Worm (Caenorhabditis elegans): ENCODE data around the gene col-115.

col-115 gene

ce11 chrIV:8029413-8029812, 40.9 kb downstream of the col-115 start, which contains the start of gene nhr-31:
Gene nhr-31, minus strand, starts transcription at chrIV:8029513.
- TF ChIP-seq ces-1 (GFP tag; optimal IDR thresholded peaks at IDR 0.05): no peak
- no peak for TF ChIP-seq nhr-76 (tag; optimal IDR thresholded peaks at IDR 0.05)
- TF ChIP-seq nhr-2 (tag; optimal IDR thresholded peaks at IDR 0.05): no peak
- no peak for TF ChIP-seq unc-62 (GFP tag; optimal IDR thresholded peaks at IDR 0.05)
- TF ChIP-seq elt-3 (tag; optimal IDR thresholded peaks at IDR 0.05): no peak
- TF ChIP-seq ceh-83 (GFP tag; optimal IDR thresholded peaks at IDR 0.05): no peak

DNA sequence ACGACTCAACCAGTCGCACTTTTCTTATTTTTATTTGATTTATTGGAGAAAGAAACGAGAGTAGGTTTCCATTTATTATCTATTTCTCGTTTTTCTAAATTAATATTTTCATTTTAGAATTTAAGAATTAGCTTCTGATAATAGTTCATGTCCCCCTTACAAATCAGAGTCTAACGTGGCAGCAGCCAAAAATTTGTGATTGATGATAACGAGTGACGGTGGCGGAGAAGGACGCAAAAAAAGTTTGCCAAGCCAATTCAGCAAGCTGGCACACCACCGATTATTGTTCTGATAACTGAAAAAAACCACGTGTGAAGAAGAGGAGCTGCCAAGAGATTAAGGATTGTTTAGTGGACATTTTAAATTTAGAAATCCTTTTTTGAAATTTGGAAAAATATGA, 41.6 kb downstream of the col-115 start:
- TF ChIP-seq sem-2 (GFP tag; optimal IDR thresholded peaks at IDR 0.05): no peak
- no peak for TF ChIP-seq ceh-43 (GFP tag; optimal IDR thresholded peaks at IDR 0.05)
- TF ChIP-seq hlh-1 (tag; optimal IDR thresholded peaks at IDR 0.05): no peak
- no peak for TF ChIP-seq unc-120 (tag; optimal IDR thresholded peaks at IDR 0.05; ENCODE audit: poor library complexity, severe bottlenecking)
- TF ChIP-seq lin-32 (GFP tag; optimal IDR thresholded peaks at IDR 0.05): no peak
- no peak for TF ChIP-seq unc-39 (tag; optimal IDR thresholded peaks at IDR 0.05)
- no peak for TF ChIP-seq lsy-2 (tag; optimal IDR thresholded peaks at IDR 0.05)
- TF ChIP-seq ceh-39 (tag; optimal IDR thresholded peaks at IDR 0.05): no peak
- no peak for TF ChIP-seq nhr-2 (tag; optimal IDR thresholded peaks at IDR 0.05)
- TF ChIP-seq mls-2 (tag; optimal IDR thresholded peaks at IDR 0.05): no peak
- no peak for TF ChIP-seq nhr-237 (tag; optimal IDR thresholded peaks at IDR 0.05)
- TF ChIP-seq elt-3 (tag; optimal IDR thresholded peaks at IDR 0.05): no peak
- TF ChIP-seq pha-4 (tag; optimal IDR thresholded peaks at IDR 0.05): no peak
- TF ChIP-seq nhr-12 (tag; optimal IDR thresholded peaks at IDR 0.05): no peak
- TF ChIP-seq tbx-8 (GFP tag; optimal IDR thresholded peaks at IDR 0.05): no peak
- TF ChIP-seq elt-1 (tag; optimal IDR thresholded peaks at IDR 0.05; ENCODE audit: borderline replicate concordance, insufficient read depth): no peak
- no peak for TF ChIP-seq flh-1 (GFP tag; optimal IDR thresholded peaks at IDR 0.05)
- no peak for TF ChIP-seq snpc-4 (tag; optimal IDR thresholded peaks at IDR 0.05)

DNA sequence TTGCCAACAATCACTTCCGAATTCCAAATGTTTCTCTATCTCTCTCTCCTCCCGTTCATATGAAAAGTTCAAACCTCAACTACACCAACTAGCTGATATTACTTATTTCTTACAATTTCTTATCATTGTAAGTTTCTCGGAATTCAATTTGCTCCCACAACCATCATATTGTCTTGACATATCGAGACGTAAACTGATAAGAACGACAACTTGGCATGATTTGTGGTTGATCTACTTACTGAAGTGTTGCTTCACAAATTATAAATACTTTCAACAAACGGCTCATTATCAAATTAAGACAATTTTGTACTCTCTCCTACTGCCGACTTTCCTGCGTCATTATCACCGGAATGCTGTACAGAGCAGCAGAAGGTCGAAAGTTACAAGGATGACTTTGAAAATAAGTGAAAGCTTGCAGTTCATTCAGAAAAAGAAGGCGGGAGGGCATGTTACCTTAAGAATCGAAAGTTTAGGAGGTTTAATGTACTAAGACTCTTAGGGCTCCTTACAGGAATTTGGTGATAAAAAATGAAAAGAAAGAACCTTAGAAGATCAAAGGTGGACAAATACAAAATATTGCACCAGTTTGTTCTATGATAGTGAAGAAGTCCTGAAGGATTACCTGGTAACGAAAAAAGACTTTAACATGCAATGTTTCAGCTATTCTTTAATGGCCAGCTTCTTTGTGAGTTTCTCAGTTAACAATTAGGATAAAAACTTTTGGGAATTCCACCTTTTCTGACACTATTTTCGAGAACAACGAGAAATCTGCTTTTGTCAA, 43.8 kb downstream of the col-115 start:
- TF ChIP-seq unc-39 (tag; optimal IDR thresholded peaks at IDR 0.05): no peak
- TF ChIP-seq ceh-83 (GFP tag; optimal IDR thresholded peaks at IDR 0.05): no peak
- no peak for TF ChIP-seq M03D4.4 (tag; optimal IDR thresholded peaks at IDR 0.05)
- no peak for TF ChIP-seq flh-1 (GFP tag; optimal IDR thresholded peaks at IDR 0.05)
- no peak for TF ChIP-seq mab-5 (tag; optimal IDR thresholded peaks at IDR 0.05)
- TF ChIP-seq ces-1 (GFP tag; optimal IDR thresholded peaks at IDR 0.05): no peak
- TF ChIP-seq unc-120 (tag; optimal IDR thresholded peaks at IDR 0.05; ENCODE audit: poor library complexity, severe bottlenecking): no peak
- TF ChIP-seq lin-32 (GFP tag; optimal IDR thresholded peaks at IDR 0.05): no peak
- no peak for TF ChIP-seq ceh-39 (tag; optimal IDR thresholded peaks at IDR 0.05)
- no peak for TF ChIP-seq lin-13 (tag; optimal IDR thresholded peaks at IDR 0.05)
- no peak for TF ChIP-seq hlh-1 (tag; optimal IDR thresholded peaks at IDR 0.05)
- TF ChIP-seq ztf-11 (tag; optimal IDR thresholded peaks at IDR 0.05): no peak
- TF ChIP-seq ham-2 (GFP tag; optimal IDR thresholded peaks at IDR 0.05): no peak
- TF ChIP-seq elt-3 (tag; optimal IDR thresholded peaks at IDR 0.05): no peak
- no peak for TF ChIP-seq mep-1 (tag; optimal IDR thresholded peaks at IDR 0.05)
- no peak for TF ChIP-seq zip-8 (tag; optimal IDR thresholded peaks at IDR 0.05)
- no peak for TF ChIP-seq lsy-2 (tag; optimal IDR thresholded peaks at IDR 0.05)
- no peak for TF ChIP-seq drap-1 (GFP tag; optimal IDR thresholded peaks at IDR 0.05)
- no peak for TF ChIP-seq nhr-76 (tag; optimal IDR thresholded peaks at IDR 0.05)
- no peak for TF ChIP-seq elt-1 (tag; optimal IDR thresholded peaks at IDR 0.05; ENCODE audit: borderline replicate concordance, insufficient read depth)

DNA sequence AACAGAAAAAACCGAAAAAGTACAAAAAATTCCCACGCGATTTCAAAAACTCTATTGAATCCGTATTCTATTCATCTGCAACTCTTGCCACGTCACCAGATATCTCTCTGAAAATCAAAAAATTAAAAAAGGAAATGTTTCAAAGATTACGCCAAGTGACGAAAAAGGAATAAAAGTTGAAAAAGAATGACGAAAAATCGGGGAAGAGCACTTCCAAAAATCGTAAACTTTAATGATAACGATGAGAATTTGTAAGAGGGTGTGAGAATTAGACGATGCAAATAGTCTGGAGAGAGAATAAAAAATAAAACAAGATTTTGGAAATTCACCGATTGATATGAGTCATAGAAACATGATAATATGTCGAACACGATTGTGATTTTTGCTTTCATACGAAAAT, 45.7 kb downstream of the col-115 start:
- TF ChIP-seq lin-32 (GFP tag; optimal IDR thresholded peaks at IDR 0.05) (no peak), nhr-28 (tag; optimal IDR thresholded peaks at IDR 0.05) (no peak), flh-1 (GFP tag; optimal IDR thresholded peaks at IDR 0.05) (no peak), M03D4.4 (tag; optimal IDR thresholded peaks at IDR 0.05) (no peak), ceh-39 (tag; optimal IDR thresholded peaks at IDR 0.05) (no peak), cnd-1 (tag; optimal IDR thresholded peaks at IDR 0.05) (no peak), lsy-2 (tag; optimal IDR thresholded peaks at IDR 0.05) (no peak), unc-62 (GFP tag; optimal IDR thresholded peaks at IDR 0.05) (no peak), tbx-8 (GFP tag; optimal IDR thresholded peaks at IDR 0.05) (no peak), blmp-1 (tag; optimal IDR thresholded peaks at IDR 0.05) (no peak), bed-3 (GFP tag; optimal IDR thresholded peaks at IDR 0.05) (no peak), mls-2 (tag; optimal IDR thresholded peaks at IDR 0.05) (no peak)
